Fruit fly (Drosophila melanogaster) whole organism, prepupa: ENCODE data around the gene ND-15.

Experiments used
- CG1621 ChIP-seq: fragments of 200-800 bp; sonication (Bioruptor generic); optimal IDR thresholded peaks from 3 replicates; lab custom pipeline; 2018; ENCODE audit warnings: missing biosample characterization, mild to moderate bottlenecking, missing genetic modification characterization
- CG31627 ChIP-seq: fragments of 200-800 bp; sonication (Bioruptor generic); optimal IDR thresholded peaks from 3 replicates; lab custom pipeline; 2016; ENCODE audit warnings: missing biosample characterization, missing genetic modification characterization
- CG6854 ChIP-seq: fragments of 200-800 bp; sonication (Bioruptor generic); optimal IDR thresholded peaks from 2 replicates; lab custom pipeline; 2017; ENCODE audit warnings: missing biosample characterization, mild to moderate bottlenecking, missing genetic modification characterization
- CG7368 ChIP-seq: fragments of 200-800 bp; sonication (Bioruptor generic); optimal IDR thresholded peaks from 3 replicates; lab custom pipeline; 2016; ENCODE audit warnings: missing biosample characterization, missing genetic modification characterization
- CG9139 ChIP-seq: fragments of 200-800 bp; sonication (Bioruptor generic); optimal IDR thresholded peaks from 3 replicates; lab custom pipeline; 2017; ENCODE audit warnings: missing biosample characterization, mild to moderate bottlenecking, missing genetic modification characterization
- Ets21C ChIP-seq: fragments of 200-800 bp; sonication (Bioruptor generic); optimal IDR thresholded peaks from 3 replicates; lab custom pipeline; 2016; ENCODE audit warnings: missing biosample characterization, missing genetic modification characterization
- Lpt ChIP-seq: fragments of 200-800 bp; sonication (Bioruptor generic); optimal IDR thresholded peaks from 3 replicates; lab custom pipeline; 2016; ENCODE audit warnings: missing biosample characterization, missing genetic modification characterization
- esn ChIP-seq: fragments of 200-800 bp; sonication (Bioruptor generic); optimal IDR thresholded peaks from 2 replicates; lab custom pipeline; 2016; ENCODE audit warnings: missing biosample characterization, mild to moderate bottlenecking, missing genetic modification characterization, moderate library complexity
- fkh ChIP-seq: fragments of 200-800 bp; sonication (Bioruptor generic); optimal IDR thresholded peaks from 3 replicates; lab custom pipeline; 2017; ENCODE audit warnings: missing biosample characterization, mild to moderate bottlenecking, missing genetic modification characterization, moderate library complexity
- pdm3 ChIP-seq: fragments of 200-800 bp; sonication (Bioruptor generic); optimal IDR thresholded peaks from 3 replicates; lab custom pipeline; 2016; ENCODE audit warnings: missing biosample characterization, missing genetic modification characterization
- ss ChIP-seq, 2 experiments: fragments of 200-800 bp; sonication (Bioruptor generic); optimal IDR thresholded peaks; 2 replicates in 1 of 2; 3 replicates in 1 of 2; lab custom pipeline; 2017 to 2018; ENCODE audit warnings: mild to moderate bottlenecking in 2 of 2, missing biosample characterization in 2 of 2, missing genetic modification characterization in 2 of 2, moderate library complexity in 1 of 2

DNA sequence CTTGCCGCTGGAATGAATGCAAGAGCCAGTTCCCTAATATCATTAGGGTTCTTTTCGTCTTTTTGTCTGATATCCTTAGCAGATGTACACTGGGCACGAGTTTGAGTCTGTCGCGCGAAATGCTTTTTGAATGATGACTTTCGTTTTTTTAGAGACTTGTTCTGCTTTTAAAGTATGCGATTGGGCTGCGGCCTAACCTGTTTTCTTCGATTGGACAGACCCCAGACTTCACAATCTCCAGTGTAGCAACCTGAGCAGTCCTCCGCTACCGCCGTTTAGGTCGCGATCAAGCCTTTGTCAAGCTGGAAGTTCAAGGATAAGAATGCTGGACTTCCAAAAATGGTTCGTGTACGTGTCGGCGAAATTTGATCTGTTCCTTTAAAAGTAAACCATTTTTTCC is 26.0 kb upstream of the ND-15 start:
- TF ChIP-seq CG7368 (no peak), CG1621 (tag; lab: Kevin White, UChicago) (no peak), esn (GFP tag; lab: Kevin White, UChicago) (peak; percentile 1), CG31627 (GFP tag; lab: Kevin White, UChicago) (no peak), CG6854 (GFP tag; lab: Kevin White, UChicago) (peak; percentile 8), Lpt (GFP tag; lab: Kevin White, UChicago) (no peak), fkh (GFP tag; lab: Kevin White, UChicago) (no peak), Ets21C (GFP tag; lab: Kevin White, UChicago) (no peak), pdm3 (GFP tag; lab: Kevin White, UChicago) (no peak), CG9139 (no peak), ss (GFP tag; optimal IDR thresholded peaks at IDR 0.05; lab: Kevin White, UChicago) (no peak)
